Fruit fly (Drosophila melanogaster): ENCODE measurements around the gene CG43391.

The CG43391 gene

DNA sequence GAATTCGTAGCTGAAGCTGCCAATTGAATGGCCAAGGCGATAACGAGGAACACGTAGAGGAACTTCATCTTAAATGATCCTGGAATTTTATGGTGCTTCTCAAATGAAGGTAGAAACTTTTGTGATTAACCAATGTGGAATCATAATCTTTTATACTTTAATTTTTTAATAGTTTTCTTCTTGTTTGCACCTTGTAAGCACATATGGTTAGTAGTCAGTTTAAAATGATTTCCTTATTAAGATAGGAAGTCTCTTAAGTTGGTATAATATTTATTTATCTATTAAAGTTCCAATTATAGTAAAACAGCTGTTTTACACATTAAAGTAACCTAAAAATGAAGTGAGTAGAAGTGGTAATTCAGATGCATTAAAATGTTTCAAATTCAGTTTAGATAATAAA, at the start of gene CG43391:
Gene CG43391 (minus strand): TSS at position 101 of the 400 bp plus-strand sequence.
- TF ChIP-seq D1 (tag; optimal IDR thresholded peaks at IDR 0.05) = no peak
- TF ChIP-seq CG13204 (GFP tag; optimal IDR thresholded peaks at IDR 0.05) = no peak
- TF ChIP-seq CG17806 (tag; optimal IDR thresholded peaks at IDR 0.05) = no peak
- TF ChIP-seq CG4496 (GFP tag; IDR thresholded peaks at IDR 0.05) = no peak
- TF ChIP-seq Snoo (tag; optimal IDR thresholded peaks at IDR 0.05) = no peak
- no peak for TF ChIP-seq CG15710 (tag; optimal IDR thresholded peaks at IDR 0.05)
- no peak for TF ChIP-seq EcR (GFP tag; optimal IDR thresholded peaks at IDR 0.05)
- no peak for TF ChIP-seq CG9948 (tag; optimal IDR thresholded peaks at IDR 0.05)
- no peak for TF ChIP-seq Ets98B (GFP tag; IDR thresholded peaks at IDR 0.05)
- TF ChIP-seq CG34367 (tag; optimal IDR thresholded peaks at IDR 0.05) = no peak
- TF ChIP-seq fd96Ca (GFP tag; IDR thresholded peaks at IDR 0.05) = no peak
- no peak for TF ChIP-seq CG32121 (GFP tag; IDR thresholded peaks at IDR 0.05)

DNA sequence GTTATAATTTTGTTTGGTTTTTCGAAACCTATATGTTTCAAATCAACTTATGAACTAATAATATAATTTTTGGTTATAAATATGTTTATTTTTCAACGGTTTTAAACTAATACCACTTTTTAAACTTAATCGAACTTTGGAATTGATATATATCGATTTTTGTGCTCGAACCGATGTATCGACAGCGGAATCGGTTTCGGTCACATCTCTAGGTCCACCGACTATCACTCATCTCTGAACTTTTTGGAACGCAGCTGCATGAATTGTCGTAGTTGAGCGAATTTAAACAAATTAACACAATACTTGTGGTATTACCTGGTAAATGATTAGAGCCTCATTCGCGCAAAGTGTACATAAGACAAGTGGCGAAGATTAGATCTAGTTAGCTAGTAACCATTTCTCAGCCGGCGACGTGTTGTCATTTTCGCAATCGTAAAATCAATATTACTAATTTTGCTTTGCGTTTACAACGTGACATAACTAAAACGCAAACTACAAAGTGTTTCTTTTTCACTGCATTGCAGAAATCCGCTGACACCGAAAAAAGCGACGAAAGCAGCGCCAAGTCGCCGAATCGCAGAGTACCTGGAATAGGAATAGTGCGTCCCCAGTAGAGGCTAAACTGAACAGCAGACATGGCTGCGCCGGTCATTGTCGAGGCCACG, 47.1 kb upstream of the CG43391 start, which contains the start of gene Apt1:
Gene Apt1 (plus strand): TSS at position 219 of the 665 bp plus-strand sequence.
- peak; percentile 52; the same call in 2 of the 3 replicates for TF ChIP-seq CG4496 (GFP tag; IDR thresholded peaks at IDR 0.05)
- TF ChIP-seq CG8301 (tag; optimal IDR thresholded peaks at IDR 0.05) = no peak
- TF ChIP-seq gl (tag; optimal IDR thresholded peaks at IDR 0.05) = no peak

DNA sequence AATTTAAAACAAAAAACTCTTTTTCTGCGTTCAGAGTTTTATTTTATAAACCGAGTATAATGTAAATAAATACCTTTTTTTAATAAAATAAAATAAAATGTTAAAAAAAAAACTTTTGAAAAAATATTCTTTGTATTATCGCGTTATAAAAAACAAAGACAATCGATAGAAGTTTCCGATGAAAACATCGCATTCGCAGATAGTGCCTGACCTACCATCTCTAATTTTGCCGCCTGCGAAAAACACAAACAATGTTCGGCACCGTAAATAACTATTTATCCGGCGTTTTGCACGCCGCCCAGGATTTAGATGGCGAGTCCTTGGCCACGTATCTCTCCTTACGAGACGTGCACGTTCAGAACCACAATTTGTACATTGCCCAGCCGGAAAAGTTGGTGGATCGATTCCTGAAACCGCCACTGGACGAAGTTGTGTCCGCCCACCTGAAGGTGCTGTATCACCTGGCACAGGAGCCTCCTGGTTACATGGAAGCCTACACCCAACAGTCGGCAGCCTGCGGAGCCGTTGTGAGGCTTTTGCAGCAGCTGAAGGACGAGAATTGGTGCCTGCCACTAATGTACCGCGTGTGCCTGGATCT, 45.5 kb upstream of the CG43391 start, which contains the start of gene PCID2:
Gene PCID2 (plus strand): TSS at position 213 of the 598 bp plus-strand sequence.
- TF ChIP-seq Pif1B (GFP tag; optimal IDR thresholded peaks at IDR 0.05) (no peak), Ets98B (GFP tag; IDR thresholded peaks at IDR 0.05) (no peak), CG10348 (GFP tag; IDR thresholded peaks at IDR 0.05) (no peak), fd96Ca (GFP tag; IDR thresholded peaks at IDR 0.05) (no peak)

DNA sequence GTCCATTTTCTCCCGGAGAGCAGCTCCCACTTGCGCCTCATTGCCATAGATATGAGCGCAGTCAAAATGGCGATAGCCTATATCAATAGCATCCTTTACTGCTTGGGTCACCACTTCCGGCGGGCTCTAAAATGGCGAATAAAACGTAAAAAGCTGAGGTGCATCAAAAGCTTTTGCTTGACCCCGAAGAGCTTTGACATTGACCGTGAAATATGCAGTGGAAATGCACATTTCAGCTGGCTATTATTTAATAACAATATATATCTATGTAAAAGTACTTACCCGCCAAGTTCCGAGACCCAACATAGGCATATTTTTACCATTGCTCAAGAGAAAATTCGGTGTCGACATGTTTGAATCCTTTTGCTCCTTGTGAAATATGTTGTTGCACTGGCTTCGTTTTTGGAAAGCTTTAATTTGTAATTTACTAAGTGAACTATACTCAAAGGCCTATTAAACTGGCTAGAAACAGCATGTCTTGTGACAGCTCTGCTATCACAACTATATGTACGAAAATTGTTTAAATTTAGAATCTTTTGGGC, 44.9 kb upstream of the CG43391 start, which contains the start of gene CG6083:
Gene CG6083 (minus strand): TSS at position 492 of the 542 bp plus-strand sequence.
- TF ChIP-seq CG12605 (GFP tag; IDR thresholded peaks at IDR 0.05) (no peak), CG9948 (tag; optimal IDR thresholded peaks at IDR 0.05) (no peak), CG34367 (tag; optimal IDR thresholded peaks at IDR 0.05) (no peak), CG8301 (tag; optimal IDR thresholded peaks at IDR 0.05) (no peak), rn (GFP tag; IDR thresholded peaks at IDR 0.05) (no peak), CG17806 (tag; optimal IDR thresholded peaks at IDR 0.05) (no peak), CG10348 (GFP tag; IDR thresholded peaks at IDR 0.05) (no peak), Pif1B (GFP tag; optimal IDR thresholded peaks at IDR 0.05) (no peak)

DNA sequence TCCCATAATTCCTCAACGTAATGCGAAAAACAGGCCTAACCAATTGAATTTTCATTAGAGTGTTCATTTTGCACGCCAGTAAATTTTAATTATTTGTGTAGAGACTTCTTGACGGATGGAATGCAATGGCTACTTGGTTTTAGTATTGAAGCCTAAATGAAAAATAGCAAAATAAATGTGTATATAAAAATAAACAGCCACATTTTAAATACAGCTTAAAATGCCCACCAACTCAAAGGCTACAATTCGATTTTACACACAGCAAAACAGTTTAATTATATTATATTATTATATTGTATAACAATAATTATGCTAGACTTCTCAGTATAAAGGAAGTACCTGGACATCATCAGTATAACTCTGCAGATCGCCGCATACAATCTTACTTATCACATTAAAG, 43.5 kb upstream of the CG43391 start, which contains the start of gene Akr1B:
Gene Akr1B (minus strand): TSS at position 101 of the 400 bp plus-strand sequence.
- TF ChIP-seq CG34367 (tag; optimal IDR thresholded peaks at IDR 0.05) = no peak
- no peak for TF ChIP-seq CG15710 (tag; optimal IDR thresholded peaks at IDR 0.05)
- no peak for TF ChIP-seq CG8301 (tag; optimal IDR thresholded peaks at IDR 0.05)
- no peak for TF ChIP-seq rn (GFP tag; IDR thresholded peaks at IDR 0.05)
- TF ChIP-seq Snoo (tag; optimal IDR thresholded peaks at IDR 0.05) = no peak
- no peak for TF ChIP-seq CG4496 (GFP tag; IDR thresholded peaks at IDR 0.05)
- no peak for TF ChIP-seq gl (tag; optimal IDR thresholded peaks at IDR 0.05)
- no peak for TF ChIP-seq Ets98B (GFP tag; IDR thresholded peaks at IDR 0.05)

DNA sequence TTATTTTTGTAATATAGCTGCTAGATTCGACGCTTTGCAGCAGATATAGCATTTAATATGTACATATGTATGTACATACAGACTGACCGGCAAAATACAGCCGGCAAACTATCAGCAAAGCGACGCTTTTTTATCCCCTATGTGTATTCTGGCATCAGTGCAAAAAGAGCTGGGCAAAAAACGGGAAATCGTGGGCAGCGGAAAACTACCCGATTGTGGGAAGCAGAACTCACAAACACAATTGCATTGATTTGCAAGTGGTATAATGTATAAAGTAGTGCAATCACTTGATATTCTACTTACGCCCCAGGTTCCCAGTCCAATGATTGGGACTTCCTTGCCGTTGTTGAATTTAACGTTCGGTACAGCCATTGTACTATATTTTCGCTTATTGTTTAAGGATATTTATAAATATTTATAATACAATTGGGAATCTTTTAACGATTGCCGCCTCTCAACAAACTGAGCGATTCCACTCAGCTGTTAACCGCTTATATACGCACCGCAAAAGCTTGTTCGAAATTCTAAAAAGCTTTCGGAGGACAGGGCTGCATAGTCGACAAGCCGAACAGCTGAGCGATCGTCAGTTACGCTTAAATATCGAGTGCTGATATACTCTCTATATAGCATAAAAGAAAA, 42.5 kb upstream of the CG43391 start:
- TF ChIP-seq CG12605 (GFP tag; IDR thresholded peaks at IDR 0.05) (no peak), CG15710 (tag; optimal IDR thresholded peaks at IDR 0.05) (peak; percentile 8), CG32121 (GFP tag; IDR thresholded peaks at IDR 0.05) (no peak), CG13204 (GFP tag; optimal IDR thresholded peaks at IDR 0.05) (no peak), CG9948 (tag; optimal IDR thresholded peaks at IDR 0.05) (no peak), fd96Ca (GFP tag; IDR thresholded peaks at IDR 0.05) (no peak), Pif1A (GFP tag; optimal IDR thresholded peaks at IDR 0.05) (peak; percentile 15), Ets98B (GFP tag; IDR thresholded peaks at IDR 0.05) (peak; percentile 34; the same call in 1 of the 2 replicates), CG4496 (GFP tag; IDR thresholded peaks at IDR 0.05) (peak; percentile 58; the same call in 1 of the 3 replicates), CG10348 (GFP tag; IDR thresholded peaks at IDR 0.05) (no peak), rn (GFP tag; IDR thresholded peaks at IDR 0.05) (no peak), CG8301 (tag; optimal IDR thresholded peaks at IDR 0.05) (no peak), Pif1B (GFP tag; optimal IDR thresholded peaks at IDR 0.05) (peak; percentile 36), Snoo (tag; optimal IDR thresholded peaks at IDR 0.05) (peak; percentile 1), gl (tag; optimal IDR thresholded peaks at IDR 0.05) (no peak), CG17806 (tag; optimal IDR thresholded peaks at IDR 0.05) (no peak), EcR (GFP tag; optimal IDR thresholded peaks at IDR 0.05) (peak; percentile 44)

DNA sequence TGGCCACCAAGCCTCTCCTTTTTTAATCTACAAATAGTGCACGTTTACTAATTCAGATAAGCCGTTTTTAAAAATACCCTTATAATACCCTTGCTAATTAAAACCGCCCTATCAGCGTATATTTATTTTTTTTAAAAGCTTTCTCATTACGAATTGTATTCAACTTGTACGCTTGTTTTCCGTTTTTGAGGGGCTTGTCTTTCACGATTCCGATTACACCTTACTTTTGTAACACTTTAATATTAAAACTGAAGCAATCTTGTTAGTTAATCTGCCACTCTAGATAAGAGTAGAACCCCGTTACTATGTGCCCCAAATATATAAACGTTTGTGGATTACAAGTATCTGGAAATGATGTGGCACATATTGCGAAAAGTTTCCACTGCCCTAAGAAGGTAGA, 41.9 kb upstream of the CG43391 start:
- no peak for TF ChIP-seq CG4496 (GFP tag; IDR thresholded peaks at IDR 0.05)

Measured in whole organism, pupa.